Worm (Caenorhabditis elegans) whole organism, L2 larva: ENCODE measurements around the gene C04E6.7.
A peak's percentile ranks its signal among the peaks of the same experiment; 100 is the strongest.

ENCODE experiments used
- F13H6.1 ChIP-seq: sonication (generic microtip); optimal IDR thresholded peaks from 2 replicates; lab custom pipeline; 2016; ENCODE audit warnings: missing genetic modification characterization, missing compliant biosample characterization
- R02D3.7 ChIP-seq: fragments of 150-350 bp; optimal IDR thresholded peaks from 2 replicates; lab custom pipeline; 2014; ENCODE audit warnings: missing biosample characterization, missing genetic modification characterization
- Y55F3AM.14 ChIP-seq: fragments of 200-800 bp; sonication (Bioruptor generic); optimal IDR thresholded peaks from 2 replicates; lab custom pipeline; 2018; ENCODE audit warnings: mild to moderate bottlenecking, missing genetic modification characterization, missing compliant biosample characterization
- blmp-1 ChIP-seq: sonication (generic microtip); optimal IDR thresholded peaks from 2 replicates; lab custom pipeline; 2017; ENCODE audit warnings: missing genetic modification characterization, mild to moderate bottlenecking, missing compliant biosample characterization, antibody characterized with exemption, moderate library complexity; ENCODE audit not compliant: insufficient read depth
- ceh-16 ChIP-seq: fragments of 150-350 bp; optimal IDR thresholded peaks from 2 replicates; lab custom pipeline; 2014; ENCODE audit warnings: missing biosample characterization, missing genetic modification characterization
- ceh-82 ChIP-seq: fragments of 150-350 bp; optimal IDR thresholded peaks from 2 replicates; lab custom pipeline; 2014; ENCODE audit warnings: missing biosample characterization, missing genetic modification characterization
- dmd-4 ChIP-seq: sonication (generic microtip); optimal IDR thresholded peaks from 2 replicates; lab custom pipeline; 2017; ENCODE audit warnings: missing biosample characterization, missing genetic modification characterization
- elt-1 ChIP-seq: fragments of 150-350 bp; optimal IDR thresholded peaks from 2 replicates; lab custom pipeline; 2014; ENCODE audit warnings: missing biosample characterization, missing genetic modification characterization
- fos-1 ChIP-seq: fragments of 150-350 bp; optimal IDR thresholded peaks from 2 replicates; lab custom pipeline; 2014; ENCODE audit warnings: missing biosample characterization, missing genetic modification characterization
- gmeb-1 ChIP-seq: fragments of 150-350 bp; optimal IDR thresholded peaks from 2 replicates; lab custom pipeline; 2014; ENCODE audit warnings: missing biosample characterization, missing genetic modification characterization
- lin-11 ChIP-seq: fragments of 150-350 bp; sonication (generic microtip); optimal IDR thresholded peaks from 2 replicates; lab custom pipeline; 2014; ENCODE audit warnings: missing biosample characterization, missing genetic modification characterization, inconsistent platforms, mixed read lengths
- lin-13 ChIP-seq: fragments of 150-350 bp; optimal IDR thresholded peaks from 2 replicates; lab custom pipeline; 2014; ENCODE audit warnings: missing biosample characterization, missing genetic modification reagents, missing genetic modification characterization
- mbf-1 ChIP-seq: sonication (generic microtip); optimal IDR thresholded peaks from 2 replicates; lab custom pipeline; 2017; ENCODE audit warnings: missing biosample characterization, missing genetic modification characterization
- mdl-1 ChIP-seq, 2 experiments: fragments of 150-350 bp in 1 of 2; sonication (generic microtip) in 1 of 2; optimal IDR thresholded peaks; 2 replicates each; lab custom pipeline; 2017; ENCODE audit warnings: missing biosample characterization in 2 of 2, missing genetic modification characterization in 2 of 2
- nhr-11 ChIP-seq: fragments of 150-350 bp; optimal IDR thresholded peaks from 2 replicates; lab custom pipeline; 2014; ENCODE audit warnings: missing biosample characterization, missing genetic modification characterization
- nhr-12 ChIP-seq: fragments of 150-350 bp; optimal IDR thresholded peaks from 2 replicates; lab custom pipeline; 2014; ENCODE audit warnings: missing biosample characterization, missing genetic modification characterization
- nhr-129 ChIP-seq: fragments of 150-350 bp; optimal IDR thresholded peaks from 2 replicates; lab custom pipeline; 2014; ENCODE audit warnings: missing biosample characterization, missing genetic modification characterization
- nhr-21 ChIP-seq: fragments of 150-350 bp; optimal IDR thresholded peaks from 2 replicates; lab custom pipeline; 2014; ENCODE audit warnings: missing biosample characterization, missing genetic modification characterization
- nhr-23 ChIP-seq: fragments of 150-350 bp; optimal IDR thresholded peaks from 2 replicates; lab custom pipeline; 2014; ENCODE audit warnings: missing biosample characterization, missing genetic modification reagents, missing genetic modification characterization
- nhr-237 ChIP-seq: fragments of 150-350 bp; optimal IDR thresholded peaks from 2 replicates; lab custom pipeline; 2014; ENCODE audit warnings: missing biosample characterization, missing genetic modification characterization
- nhr-6 ChIP-seq: fragments of 150-350 bp; optimal IDR thresholded peaks from 2 replicates; lab custom pipeline; 2014; ENCODE audit warnings: missing biosample characterization, missing genetic modification characterization
- sma-3 ChIP-seq: sonication (generic microtip); optimal IDR thresholded peaks from 2 replicates; lab custom pipeline; 2016; ENCODE audit warnings: missing genetic modification reagents, missing genetic modification characterization, missing compliant biosample characterization
- sma-9 ChIP-seq, 2 experiments: fragments of 150-350 bp in 1 of 2; sonication (generic microtip) in 1 of 2; optimal IDR thresholded peaks; 2 replicates each; lab custom pipeline; 2014 to 2016; ENCODE audit warnings: missing genetic modification characterization in 2 of 2, mild to moderate bottlenecking in 1 of 2, missing biosample characterization in 1 of 2, missing compliant biosample characterization in 1 of 2, missing genetic modification reagents in 1 of 2, moderate library complexity in 1 of 2
- unc-55 ChIP-seq: fragments of 150-350 bp; sonication (generic microtip); optimal IDR thresholded peaks from 3 replicates; lab custom pipeline; 2014; ENCODE audit warnings: missing biosample characterization, missing genetic modification reagents, missing genetic modification characterization
- unc-62 ChIP-seq: fragments of 150-350 bp; optimal IDR thresholded peaks from 2 replicates; lab custom pipeline; 2014; ENCODE audit warnings: missing biosample characterization, missing genetic modification reagents, missing genetic modification characterization
- zag-1 ChIP-seq: fragments of 150-350 bp; optimal IDR thresholded peaks from 2 replicates; lab custom pipeline; 2014; ENCODE audit warnings: missing biosample characterization, missing genetic modification characterization
- ztf-4 ChIP-seq: fragments of 150-350 bp; optimal IDR thresholded peaks from 2 replicates; lab custom pipeline; 2014; ENCODE audit warnings: missing biosample characterization, missing genetic modification characterization

Gene C04E6.7

DNA sequence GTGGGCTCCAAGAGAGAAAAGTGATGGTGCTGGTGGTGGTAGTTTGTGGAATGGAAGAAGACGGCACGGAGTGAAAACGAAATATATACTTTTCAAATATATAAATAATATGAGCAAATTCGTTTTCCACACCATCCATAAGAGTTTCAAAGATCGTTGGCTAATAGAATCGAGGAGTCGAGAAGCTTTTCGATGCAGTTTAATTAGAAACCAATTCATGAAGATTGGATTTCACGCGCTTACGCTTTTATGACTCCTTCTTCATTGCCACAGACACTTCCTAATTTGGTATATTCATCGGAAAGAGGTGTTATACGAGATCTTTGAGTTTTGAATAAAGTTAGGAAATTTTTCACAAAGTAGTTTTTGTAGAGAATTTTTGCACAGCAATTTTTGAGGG lies 42.4 kb upstream of the C04E6.7 start:
- TF ChIP-seq blmp-1 (tag; lab: Kevin White, UChicago): no peak
- no peak for TF ChIP-seq nhr-237
- TF ChIP-seq sma-3 (GFP tag; lab: Kevin White, UChicago): no peak
- TF ChIP-seq nhr-129 (tag; lab: Kevin White, UChicago): no peak
- TF ChIP-seq lin-13 (GFP tag; lab: Kevin White, UChicago): no peak
- no peak for TF ChIP-seq dmd-4 (tag; lab: Kevin White, UChicago)
- no peak for TF ChIP-seq sma-9 (GFP tag; optimal IDR thresholded peaks at IDR 0.05; lab: Kevin White, UChicago)
- no peak for TF ChIP-seq sma-9 (tag; optimal IDR thresholded peaks at IDR 0.05; lab: Kevin White, UChicago)
- TF ChIP-seq nhr-23: no peak
- TF ChIP-seq R02D3.7 (tag; lab: Kevin White, UChicago): no peak
- TF ChIP-seq nhr-6 (tag; lab: Kevin White, UChicago): no peak
- TF ChIP-seq unc-62 (GFP tag; lab: Kevin White, UChicago): no peak
- no peak for TF ChIP-seq fos-1 (tag; lab: Kevin White, UChicago)
- TF ChIP-seq ceh-16 (tag; lab: Kevin White, UChicago): no peak
- TF ChIP-seq nhr-21 (tag; lab: Kevin White, UChicago): no peak
- no peak for TF ChIP-seq Y55F3AM.14 (GFP tag; lab: Kevin White, UChicago)
- TF ChIP-seq, all 48 proteins: peak for 0

DNA sequence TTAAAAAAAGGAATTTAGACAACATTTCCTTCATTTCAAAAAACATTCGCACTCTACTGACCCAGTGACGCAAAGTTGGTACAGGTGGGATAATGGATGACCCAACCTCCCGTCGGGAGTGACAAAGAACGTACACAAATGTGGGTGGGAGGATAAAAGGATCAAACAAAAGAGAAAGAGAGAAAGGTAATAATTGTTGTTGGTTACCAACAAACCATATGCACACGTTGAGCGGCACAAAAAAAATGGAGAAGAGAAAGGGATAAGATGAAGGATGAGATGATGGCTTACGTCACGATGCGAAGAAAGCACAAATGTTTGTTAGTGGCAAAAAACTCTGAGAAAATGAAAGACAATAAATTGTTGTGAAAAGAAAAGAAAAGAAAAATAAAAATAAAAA lies 41.5 kb upstream of the C04E6.7 start:
- TF ChIP-seq sma-9 (GFP tag; optimal IDR thresholded peaks at IDR 0.05; lab: Kevin White, UChicago) (peak; percentile 36), sma-9 (tag; optimal IDR thresholded peaks at IDR 0.05; lab: Kevin White, UChicago) (no peak), F13H6.1 (peak; percentile 16), dmd-4 (tag; lab: Kevin White, UChicago) (no peak), nhr-129 (tag; lab: Kevin White, UChicago) (peak; percentile 73)

DNA sequence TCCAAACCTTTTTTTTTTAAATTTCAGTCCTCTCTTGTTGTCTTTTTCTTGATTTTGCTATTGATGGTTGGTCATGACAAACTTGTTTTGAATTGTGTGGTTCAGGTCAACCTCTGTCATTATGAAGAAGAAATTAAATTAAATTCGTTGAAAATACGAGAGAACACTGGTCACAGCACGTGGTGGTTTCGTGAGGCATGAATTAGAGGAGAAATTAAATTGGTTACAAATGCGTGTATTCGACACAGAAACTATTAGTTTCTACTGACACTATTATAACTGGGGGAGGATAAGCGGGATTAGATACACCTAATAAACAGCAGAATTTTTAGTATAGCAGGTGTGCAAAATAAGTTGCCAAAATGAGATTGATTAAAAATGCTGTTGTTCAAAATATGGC lies 41.0 kb upstream of the C04E6.7 start:
- TF ChIP-seq zag-1 (tag; lab: Kevin White, UChicago) (no peak), R02D3.7 (tag; lab: Kevin White, UChicago) (no peak), nhr-23 (no peak), lin-11 (tag; lab: Kevin White, UChicago) (no peak)
- TF ChIP-seq, all 48 proteins: peak for 0

DNA sequence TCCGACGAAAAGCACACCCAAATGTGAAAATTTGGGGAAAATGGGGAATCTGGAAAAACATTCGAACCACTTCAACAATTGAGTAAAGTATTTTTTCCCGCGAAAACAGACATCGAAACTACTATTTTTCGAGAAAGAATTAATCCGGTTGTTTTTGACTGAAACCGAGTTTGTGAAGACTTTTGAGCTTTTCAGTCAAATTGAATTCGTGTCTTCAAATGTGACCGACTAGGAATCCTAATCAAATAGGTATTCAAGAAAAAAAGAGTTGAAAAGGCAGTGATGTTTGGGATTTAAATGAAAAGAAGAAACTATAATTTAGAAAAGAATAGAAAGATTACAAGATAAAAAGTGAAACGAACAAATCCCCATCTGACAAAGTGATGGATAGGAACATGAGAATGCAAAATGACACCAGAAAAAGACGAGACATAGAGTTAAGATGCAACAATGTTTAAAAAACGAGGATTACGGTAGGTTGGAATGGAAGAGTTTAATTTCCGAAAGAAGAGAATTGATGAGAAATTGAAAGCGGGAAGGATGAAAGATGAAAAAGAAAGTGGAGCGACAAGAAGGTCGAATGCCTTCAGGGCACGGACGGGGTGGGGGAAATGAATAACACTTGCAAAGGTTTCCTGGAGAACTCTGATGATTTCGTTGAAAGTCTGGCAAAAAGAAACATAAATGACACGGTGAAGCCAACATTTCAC lies 30.5 kb upstream of the C04E6.7 start, which contains the start of gene F26F12.8:
TSS of gene F26F12.8 (minus strand) at position 51 of the 710 bp plus-strand sequence.
- TF ChIP-seq mdl-1 (tag; optimal IDR thresholded peaks at IDR 0.05; lab: Kevin White, UChicago) (no peak), nhr-129 (tag; lab: Kevin White, UChicago) (no peak), unc-55 (GFP tag; lab: Kevin White, UChicago) (peak; percentile 77), nhr-11 (tag; lab: Kevin White, UChicago) (no peak), ceh-82 (tag; lab: Kevin White, UChicago) (no peak), ztf-4 (no peak), mbf-1 (tag; lab: Kevin White, UChicago) (no peak)
- TF ChIP-seq, all 48 proteins: peak for 1

DNA sequence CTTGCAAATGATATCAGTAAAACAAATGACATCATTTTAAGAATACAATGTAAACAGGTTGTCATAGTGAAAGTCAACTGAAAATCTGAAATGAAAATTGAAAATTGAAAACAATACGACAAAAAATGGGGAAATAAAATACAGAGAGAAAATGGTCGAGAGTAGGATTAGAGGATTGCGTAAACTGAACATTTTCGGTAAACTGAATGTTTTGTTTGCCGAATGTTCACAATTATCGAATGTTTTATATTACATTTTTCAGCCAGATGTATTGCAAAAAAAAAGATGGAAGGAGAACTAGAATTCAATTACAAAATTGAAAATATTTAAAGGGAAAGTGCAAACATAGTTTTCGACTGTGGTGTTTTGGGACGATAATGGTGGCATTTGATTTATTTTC lies 28.0 kb upstream of the C04E6.7 start, which contains the start of gene F26F12.5:
TSS of gene F26F12.5 (minus strand) at position 101 of the 400 bp plus-strand sequence.
- TF ChIP-seq gmeb-1 (tag; lab: Kevin White, UChicago) (no peak), R02D3.7 (tag; lab: Kevin White, UChicago) (no peak), Y55F3AM.14 (GFP tag; lab: Kevin White, UChicago) (no peak), fos-1 (tag; lab: Kevin White, UChicago) (no peak), nhr-12 (no peak), lin-11 (tag; lab: Kevin White, UChicago) (no peak), unc-55 (GFP tag; lab: Kevin White, UChicago) (no peak), nhr-6 (tag; lab: Kevin White, UChicago) (no peak), sma-3 (GFP tag; lab: Kevin White, UChicago) (no peak), elt-1 (tag; lab: Kevin White, UChicago) (no peak)

DNA sequence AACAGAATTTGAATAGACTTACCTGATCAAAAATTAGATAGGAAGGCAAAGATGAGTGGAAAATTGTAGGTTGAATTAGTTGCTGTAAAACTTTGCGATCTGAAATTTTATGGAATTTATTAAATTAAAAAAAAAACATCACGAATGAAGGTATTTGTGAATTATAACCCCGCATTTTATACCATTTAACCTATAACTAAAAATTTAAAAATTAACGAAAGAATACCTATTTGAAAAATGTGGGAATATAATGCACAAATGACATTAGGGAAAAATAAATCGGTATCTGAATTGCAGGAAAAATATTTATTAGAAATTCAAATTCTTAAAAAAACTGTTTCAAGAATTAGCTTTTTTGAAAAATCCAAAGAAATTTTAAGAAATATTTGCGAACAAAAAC lies 23.9 kb upstream of the C04E6.7 start, which contains the start of gene F26F12.4:
TSS of gene F26F12.4 (minus strand) at position 101 of the 400 bp plus-strand sequence.
- TF ChIP-seq unc-62 (GFP tag; lab: Kevin White, UChicago): no peak
- TF ChIP-seq nhr-23: no peak
